Worm (Caenorhabditis elegans): Measurements from ENCODE around the gene F13B12.1.

The F13B12.1 gene

ce11 chrIV:10413828-10414227, 10.6 kb downstream of the F13B12.1 start, which contains the start of gene R10H10.7:
R10H10.7 (minus strand) TSS chrIV:10413928.
- no peak for TF ChIP-seq gmeb-2 (tag; optimal IDR thresholded peaks at IDR 0.05)
- TF ChIP-seq unc-55 (GFP tag; optimal IDR thresholded peaks at IDR 0.05) = no peak
- no peak for TF ChIP-seq dve-1 (tag; optimal IDR thresholded peaks at IDR 0.05)

- TF ChIP-seq dmd-4 (tag; optimal IDR thresholded peaks at IDR 0.05; ENCODE audit: borderline replicate concordance) = no peak
- TF ChIP-seq zip-5 (tag; optimal IDR thresholded peaks at IDR 0.05) = no peak
- TF ChIP-seq ceh-19 (GFP tag; optimal IDR thresholded peaks at IDR 0.05) = no peak
- TF ChIP-seq sdc-2 (tag; optimal IDR thresholded peaks at IDR 0.05) = no peak
- no peak for TF ChIP-seq ceh-24 (tag; optimal IDR thresholded peaks at IDR 0.05)
- no peak for TF ChIP-seq unc-3 (GFP tag; conservative IDR thresholded peaks at IDR 0.05)
- no peak for TF ChIP-seq unc-3 (tag; optimal IDR thresholded peaks at IDR 0.05)
- TF ChIP-seq pax-1 (tag; optimal IDR thresholded peaks at IDR 0.05) = no peak
- TF ChIP-seq odd-2 (tag; optimal IDR thresholded peaks at IDR 0.05) = no peak
- TF ChIP-seq ahr-1 (tag; optimal IDR thresholded peaks at IDR 0.05) = no peak
- no peak for TF ChIP-seq hlh-13 (GFP tag; optimal IDR thresholded peaks at IDR 0.05)
- no peak for TF ChIP-seq ama-1 (optimal IDR thresholded peaks at IDR 0.05)
- TF ChIP-seq pha-2 (tag; optimal IDR thresholded peaks at IDR 0.05) = no peak
- no peak for TF ChIP-seq pqm-1 (tag; optimal IDR thresholded peaks at IDR 0.05)
- TF ChIP-seq elt-4 (tag; optimal IDR thresholded peaks at IDR 0.05) = no peak
- TF ChIP-seq ceh-6 (GFP tag; optimal IDR thresholded peaks at IDR 0.05) = no peak
Measured at ce11 chrIV:10409377-10409776, 15.1 kb downstream of the F13B12.1 start, which contains the start of gene rfk-1. rfk-1 (minus strand) TSS chrIV:10409477.

ce11 chrIV:10403193-10404058, 21.0 kb downstream of the F13B12.1 start, which contains the start of gene gpa-7:
gpa-7 (plus strand) TSS chrIV:10404008.
- TF ChIP-seq pax-1 (tag; optimal IDR thresholded peaks at IDR 0.05) = no peak
- TF ChIP-seq npax-4 (tag; optimal IDR thresholded peaks at IDR 0.05) = no peak
- TF ChIP-seq F13H6.1 (tag; optimal IDR thresholded peaks at IDR 0.05) = peak; percentile 63
- TF ChIP-seq tbx-2 (tag; optimal IDR thresholded peaks at IDR 0.05) = peak; percentile 83
- TF ChIP-seq ceh-31 (tag; optimal IDR thresholded peaks at IDR 0.05) = peak; percentile 88
- TF ChIP-seq odd-2 (tag; optimal IDR thresholded peaks at IDR 0.05) = no peak
- no peak for TF ChIP-seq ceh-24 (tag; optimal IDR thresholded peaks at IDR 0.05)
- no peak for TF ChIP-seq che-1 (tag; optimal IDR thresholded peaks at IDR 0.05)
- peak; percentile 54 for TF ChIP-seq unc-55 (GFP tag; optimal IDR thresholded peaks at IDR 0.05)
- peak; percentile 75 for TF ChIP-seq ceh-14 (tag; optimal IDR thresholded peaks at IDR 0.05)
- TF ChIP-seq nhr-232 (tag; optimal IDR thresholded peaks at IDR 0.05) = no peak
- no peak for TF ChIP-seq hlh-13 (GFP tag; optimal IDR thresholded peaks at IDR 0.05)
- TF ChIP-seq unc-3 (GFP tag; conservative IDR thresholded peaks at IDR 0.05) = no peak; the same call in 1 of the 2 replicates
- peak; percentile 50 for TF ChIP-seq unc-3 (tag; optimal IDR thresholded peaks at IDR 0.05)
- TF ChIP-seq hlh-8 (tag; optimal IDR thresholded peaks at IDR 0.05) = peak; percentile 33
- no peak for TF ChIP-seq pha-2 (tag; optimal IDR thresholded peaks at IDR 0.05)
- TF ChIP-seq fkh-6 (tag; optimal IDR thresholded peaks at IDR 0.05) = no peak
- TF ChIP-seq dve-1 (tag; optimal IDR thresholded peaks at IDR 0.05) = no peak
- peak; percentile 3 for TF ChIP-seq mec-3 (tag; optimal IDR thresholded peaks at IDR 0.05; ENCODE audit: borderline replicate concordance)
- no peak for TF ChIP-seq ceh-45 (GFP tag; IDR thresholded peaks at IDR 0.05)
- peak; percentile 39 for TF ChIP-seq sdc-2 (tag; optimal IDR thresholded peaks at IDR 0.05)
- TF ChIP-seq ztf-16 (tag; optimal IDR thresholded peaks at IDR 0.05) = no peak
- peak; percentile 74 for TF ChIP-seq ceh-19 (GFP tag; optimal IDR thresholded peaks at IDR 0.05)
- peak; percentile 44 for TF ChIP-seq C08G9.2 (tag; optimal IDR thresholded peaks at IDR 0.05)
- TF ChIP-seq ama-1 (optimal IDR thresholded peaks at IDR 0.05) = no peak
- TF ChIP-seq nhr-11 (tag; optimal IDR thresholded peaks at IDR 0.05) = no peak
- peak; percentile 86 for TF ChIP-seq nfya-1 (tag; optimal IDR thresholded peaks at IDR 0.05)
- TF ChIP-seq ceh-18 (tag; optimal IDR thresholded peaks at IDR 0.05) = peak; percentile 88
- peak; percentile 15 for TF ChIP-seq lim-6 (tag; optimal IDR thresholded peaks at IDR 0.05)
- TF ChIP-seq sox-2 (GFP tag; IDR thresholded peaks at IDR 0.05) = no peak
- no peak for TF ChIP-seq elt-2 (tag; optimal IDR thresholded peaks at IDR 0.05)
- TF ChIP-seq gmeb-2 (tag; optimal IDR thresholded peaks at IDR 0.05) = no peak
- TF ChIP-seq T23F11.4 (GFP tag; optimal IDR thresholded peaks at IDR 0.05) = no peak
- peak; percentile 35 for TF ChIP-seq pat-9 (tag; optimal IDR thresholded peaks at IDR 0.05)
- TF ChIP-seq rnt-1 (tag; optimal IDR thresholded peaks at IDR 0.05) = peak; percentile 44
- peak; percentile 22 for TF ChIP-seq unc-86 (tag; optimal IDR thresholded peaks at IDR 0.05)
- TF ChIP-seq ceh-9 (tag; optimal IDR thresholded peaks at IDR 0.05) = no peak
- TF ChIP-seq fkh-10 (GFP tag; optimal IDR thresholded peaks at IDR 0.05) = peak; percentile 53
- peak; percentile 26 for TF ChIP-seq pros-1 (tag; optimal IDR thresholded peaks at IDR 0.05)
- no peak for TF ChIP-seq pha-4 (tag; optimal IDR thresholded peaks at IDR 0.05)
